In the genomic region with DNA sequence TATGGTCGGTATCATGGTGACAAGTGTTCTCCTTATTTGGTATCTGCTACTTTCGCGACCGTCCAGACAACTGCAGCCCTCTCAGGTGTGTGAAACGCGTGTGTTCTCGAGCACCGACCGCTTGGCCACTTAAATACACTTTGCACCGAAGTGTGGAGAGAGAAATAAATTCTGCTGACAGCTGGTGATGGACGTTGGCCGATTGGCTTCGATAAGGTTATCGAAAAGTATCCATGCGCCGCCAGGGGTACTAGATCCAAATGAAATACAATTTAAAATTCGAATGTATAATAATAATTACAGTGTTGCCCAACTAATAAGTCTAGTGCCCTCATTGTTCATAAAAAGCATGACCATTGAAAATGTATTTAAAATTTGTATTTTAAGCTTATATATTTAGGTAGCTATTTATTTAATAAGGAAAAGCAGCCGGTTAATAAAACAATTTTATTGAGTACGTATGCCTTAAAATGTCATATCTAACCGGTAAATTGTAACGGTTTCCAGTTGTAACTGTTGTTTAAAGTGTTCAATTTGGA, we compare ENCODE assay signal across 1 fruit fly cellular context.
TF ChIP-seq lines count a peak whose summit lies in the region.

A gene (minus strand): TSS at position 175 of the 539 bp plus-strand sequence.
A gene (plus strand): TSS at position 514 of the 539 bp plus-strand sequence.

TF ChIP-seq in whole organism, embryonic, 481 proteins besides CTCF, POLR2A, EP300 and RAD21 (continued from another document and continues in another):
- TF ChIP-seq CG8924 (tag; optimal IDR thresholded peaks at IDR 0.05; lab: Kevin White, UChicago) (peak; percentile 67), esg (GFP tag; conservative IDR thresholded peaks at IDR 0.05; lab: Robert Waterston, UW) (peak; percentile 50; the same call in 1 of the 2 replicates), lab (GFP tag; optimal IDR thresholded peaks at IDR 0.05; lab: Kevin White, UChicago) (peak; percentile 50), CG18619 (GFP tag; optimal IDR thresholded peaks at IDR 0.05; lab: Kevin White, UChicago) (peak; percentile 45), CG11560 (tag; IDR thresholded peaks at IDR 0.05; lab: Robert Waterston, UW) (0 out of 3 replicates have a peak, but pooled peaks have one; percentile 36), CG43689 (GFP tag; IDR thresholded peaks at IDR 0.05; lab: Robert Waterston, UW) (no peak), oc (tag; optimal IDR thresholded peaks at IDR 0.05; lab: Kevin White, UChicago) (peak; percentile 3), lbe (GFP tag; optimal IDR thresholded peaks at IDR 0.05; lab: Kevin White, UChicago) (peak; percentile 24), CG13287 (GFP tag; IDR thresholded peaks at IDR 0.05; lab: Robert Waterston, UW; ENCODE audit: partially characterized antibody) (peak; percentile 83), CG11085 (GFP tag; IDR thresholded peaks at IDR 0.05; lab: Robert Waterston, UW) (no peak), Sry-β (GFP tag; optimal IDR thresholded peaks at IDR 0.05; lab: Kevin White, UChicago) (no peak), sna (GFP tag; IDR thresholded peaks at IDR 0.05; lab: Robert Waterston, UW; ENCODE audit: partially characterized antibody) (peak; percentile 69; the same call in 1 of the 2 replicates), nerfin-2 (GFP tag; IDR thresholded peaks at IDR 0.05; lab: Robert Waterston, UW; ENCODE audit: partially characterized antibody) (peak; percentile 68), CG14050 (GFP tag; IDR thresholded peaks at IDR 0.05; lab: Robert Waterston, UW) (no peak; the same call in 2 of the 3 replicates), danr (GFP tag; IDR thresholded peaks at IDR 0.05; lab: Robert Waterston, UW) (no peak), CG9797 (GFP tag; optimal IDR thresholded peaks at IDR 0.05; lab: Kevin White, UChicago) (peak; percentile 24), CG18011 (GFP tag; optimal IDR thresholded peaks at IDR 0.05; lab: Kevin White, UChicago) (no peak), ssp (GFP tag; IDR thresholded peaks at IDR 0.05; lab: Robert Waterston, UW) (peak; percentile 35; the same call in 1 of the 2 replicates), hb (GFP tag; IDR thresholded peaks at IDR 0.05; lab: Robert Waterston, UW; ENCODE audit: partially characterized antibody) (peak; percentile 73), CG10565 (GFP tag; optimal IDR thresholded peaks at IDR 0.05; lab: Kevin White, UChicago) (no peak), CG31388 (GFP tag; optimal IDR thresholded peaks at IDR 0.05; lab: Kevin White, UChicago) (no peak), CG5245 (GFP tag; optimal IDR thresholded peaks at IDR 0.05; lab: Kevin White, UChicago) (no peak), CHES-1-like (GFP tag; optimal IDR thresholded peaks at IDR 0.05; lab: Kevin White, UChicago) (peak; percentile 66), ranshi (GFP tag; IDR thresholded peaks at IDR 0.05; lab: Robert Waterston, UW) (0 out of 2 replicates have a peak, but pooled peaks have one; percentile 4), Dad (GFP tag; optimal IDR thresholded peaks at IDR 0.05; lab: Kevin White, UChicago) (peak; percentile 29), CG9609 (GFP tag; optimal IDR thresholded peaks at IDR 0.05; lab: Kevin White, UChicago) (peak; percentile 8), crol (GFP tag; IDR thresholded peaks at IDR 0.05; lab: Robert Waterston, UW) (0 out of 2 replicates have a peak, but pooled peaks have one; percentile 11), bcd (GFP tag; optimal IDR thresholded peaks at IDR 0.05; lab: Kevin White, UChicago) (peak; percentile 4), NfI (GFP tag; optimal IDR thresholded peaks at IDR 0.05; lab: Kevin White, UChicago) (peak; percentile 54), Mrtf (GFP tag; IDR thresholded peaks at IDR 0.05; lab: Robert Waterston, UW) (peak; percentile 33; the same call in 1 of the 3 replicates), unc-4 (GFP tag; IDR thresholded peaks at IDR 0.05; lab: Robert Waterston, UW; ENCODE audit: partially characterized antibody) (peak; percentile 75), CG12104 (GFP tag; optimal IDR thresholded peaks at IDR 0.05; lab: Kevin White, UChicago) (no peak), Vsx1 (GFP tag; optimal IDR thresholded peaks at IDR 0.05; lab: Kevin White, UChicago) (peak; percentile 21), dmrt99B (tag; optimal IDR thresholded peaks at IDR 0.05; lab: Kevin White, UChicago) (peak; percentile 36), CG3726 (GFP tag; IDR thresholded peaks at IDR 0.05; lab: Robert Waterston, UW) (no peak), Kr (GFP tag; optimal IDR thresholded peaks at IDR 0.05; lab: Kevin White, UChicago) (no peak), Xrp1 (GFP tag; IDR thresholded peaks at IDR 0.05; lab: Robert Waterston, UW) (peak; percentile 65; the same call in 1 of the 2 replicates), maf-S (GFP tag; optimal IDR thresholded peaks at IDR 0.05; lab: Kevin White, UChicago) (no peak), CG4424 (GFP tag; optimal IDR thresholded peaks at IDR 0.05; lab: Kevin White, UChicago) (peak; percentile 41), Hey (tag; optimal IDR thresholded peaks at IDR 0.05; lab: Kevin White, UChicago) (peak; percentile 41), br (optimal IDR thresholded peaks at IDR 0.05; lab: Kevin White, UChicago) (no peak), chinmo (GFP tag; IDR thresholded peaks at IDR 0.05; lab: Robert Waterston, UW; ENCODE audit: partially characterized antibody) (peak; percentile 79; the same call in 1 of the 4 replicates), NC2β (GFP tag; optimal IDR thresholded peaks at IDR 0.05; lab: Kevin White, UChicago) (peak; percentile 4), CoRest (tag; optimal IDR thresholded peaks at IDR 0.05; lab: Kevin White, UChicago) (peak; percentile 70), vvl (GFP tag; IDR thresholded peaks at IDR 0.05; lab: Robert Waterston, UW) (peak; percentile 82), Taf1 (GFP tag; IDR thresholded peaks at IDR 0.05; lab: Robert Waterston, UW) (no peak), sim (GFP tag; IDR thresholded peaks at IDR 0.05; lab: Robert Waterston, UW) (no peak), bigmax (GFP tag; optimal IDR thresholded peaks at IDR 0.05; lab: Kevin White, UChicago) (no peak), Dbx (GFP tag; IDR thresholded peaks at IDR 0.05; lab: Robert Waterston, UW) (peak; percentile 85), CG12391 (tag; optimal IDR thresholded peaks at IDR 0.05; lab: Kevin White, UChicago) (peak; percentile 78), CG32772 (GFP tag; IDR thresholded peaks at IDR 0.05; lab: Robert Waterston, UW) (no peak), HmgD (GFP tag; optimal IDR thresholded peaks at IDR 0.05; lab: Kevin White, UChicago) (peak; percentile 25), grn (GFP tag; optimal IDR thresholded peaks at IDR 0.05; lab: Kevin White, UChicago) (no peak), Rfx (GFP tag; IDR thresholded peaks at IDR 0.05; lab: Robert Waterston, UW) (peak; percentile 66), CG4328 (GFP tag; optimal IDR thresholded peaks at IDR 0.05; lab: Kevin White, UChicago) (peak; percentile 55), CG18599 (GFP tag; optimal IDR thresholded peaks at IDR 0.05; lab: Kevin White, UChicago) (peak; percentile 63), CG17361 (GFP tag; IDR thresholded peaks at IDR 0.05; lab: Robert Waterston, UW) (peak; percentile 58; the same call in 1 of the 3 replicates), CG11695 (GFP tag; IDR thresholded peaks at IDR 0.05; lab: Robert Waterston, UW) (no peak), tx (GFP tag; optimal IDR thresholded peaks at IDR 0.05; lab: Kevin White, UChicago) (no peak), dm (GFP tag; optimal IDR thresholded peaks at IDR 0.05; lab: Kevin White, UChicago) (peak; percentile 73), her (GFP tag; optimal IDR thresholded peaks at IDR 0.05; lab: Kevin White, UChicago) (peak; percentile 33), ato (GFP tag; IDR thresholded peaks at IDR 0.05; lab: Robert Waterston, UW; ENCODE audit: partially characterized antibody) (peak; percentile 53), CG9215 (GFP tag; IDR thresholded peaks at IDR 0.05; lab: Robert Waterston, UW) (peak; percentile 45; the same call in 1 of the 2 replicates), CG10959 (GFP tag; IDR thresholded peaks at IDR 0.05; lab: Robert Waterston, UW) (peak; percentile 27; the same call in 1 of the 2 replicates), CG8388 (GFP tag; optimal IDR thresholded peaks at IDR 0.05; lab: Kevin White, UChicago) (peak; percentile 38), phol (tag; optimal IDR thresholded peaks at IDR 0.05; lab: Kevin White, UChicago) (peak; percentile 60), hkb (optimal IDR thresholded peaks at IDR 0.05; lab: Kevin White, UChicago) (no peak), hkb (GFP tag; IDR thresholded peaks at IDR 0.05; lab: Robert Waterston, UW) (peak; percentile 44; the same call in 1 of the 2 replicates), CG42726 (GFP tag; IDR thresholded peaks at IDR 0.05; lab: Robert Waterston, UW; ENCODE audit: partially characterized antibody) (peak; percentile 43; the same call in 1 of the 2 replicates), nmo (GFP tag; optimal IDR thresholded peaks at IDR 0.05; lab: Kevin White, UChicago) (peak; percentile 70), wor (GFP tag; IDR thresholded peaks at IDR 0.05; lab: Robert Waterston, UW) (no peak; the same call in 1 of the 2 replicates), tgo (GFP tag; IDR thresholded peaks at IDR 0.05; lab: Robert Waterston, UW) (peak; percentile 50), Bgb (GFP tag; IDR thresholded peaks at IDR 0.05; lab: Robert Waterston, UW; ENCODE audit: partially characterized antibody) (peak; percentile 83), CG1024 (GFP tag; IDR thresholded peaks at IDR 0.05; lab: Robert Waterston, UW) (peak; percentile 35; the same call in 1 of the 2 replicates), CG4730 (GFP tag; IDR thresholded peaks at IDR 0.05; lab: Robert Waterston, UW) (no peak), mirr (GFP tag; optimal IDR thresholded peaks at IDR 0.05; lab: Kevin White, UChicago) (peak; percentile 56), CG14860 (GFP tag; IDR thresholded peaks at IDR 0.05; lab: Robert Waterston, UW; ENCODE audit: partially characterized antibody) (peak; percentile 73; the same call in 2 of the 3 replicates), tap (tag; optimal IDR thresholded peaks at IDR 0.05; lab: Kevin White, UChicago) (peak; percentile 53), Ada2b (GFP tag; IDR thresholded peaks at IDR 0.05; lab: Robert Waterston, UW) (peak; percentile 43), grau (tag; optimal IDR thresholded peaks at IDR 0.05; lab: Kevin White, UChicago) (peak; percentile 93), otp (GFP tag; IDR thresholded peaks at IDR 0.05; lab: Robert Waterston, UW) (no peak), gsb-n (tag; optimal IDR thresholded peaks at IDR 0.05; lab: Kevin White, UChicago) (peak; percentile 42), dmrt11E (tag; optimal IDR thresholded peaks at IDR 0.05; lab: Kevin White, UChicago) (peak; percentile 38), CG6689 (GFP tag; IDR thresholded peaks at IDR 0.05; lab: Robert Waterston, UW) (peak; percentile 60; the same call in 1 of the 2 replicates), mld (GFP tag; IDR thresholded peaks at IDR 0.05; lab: Robert Waterston, UW; ENCODE audit: partially characterized antibody) (peak; percentile 68; the same call in 1 of the 3 replicates), Blimp-1 (GFP tag; optimal IDR thresholded peaks at IDR 0.05; lab: Kevin White, UChicago) (peak; percentile 38), Hr51 (GFP tag; optimal IDR thresholded peaks at IDR 0.05; lab: Kevin White, UChicago) (peak; percentile 46 to 52), CG2712 (tag; optimal IDR thresholded peaks at IDR 0.05; lab: Kevin White, UChicago) (peak; percentile 68), trem (tag; optimal IDR thresholded peaks at IDR 0.05; lab: Kevin White, UChicago) (peak; percentile 58), CG10147 (GFP tag; optimal IDR thresholded peaks at IDR 0.05; lab: Kevin White, UChicago) (peak; percentile 27), ERR (GFP tag; optimal IDR thresholded peaks at IDR 0.05; lab: Kevin White, UChicago) (peak; percentile 42), Sox102F (GFP tag; optimal IDR thresholded peaks at IDR 0.05; lab: Kevin White, UChicago) (peak; percentile 44), seq (GFP tag; IDR thresholded peaks at IDR 0.05; lab: Robert Waterston, UW) (no peak), CG1233 (GFP tag; optimal IDR thresholded peaks at IDR 0.05; lab: Kevin White, UChicago) (peak; percentile 52), CG1602 (GFP tag; optimal IDR thresholded peaks at IDR 0.05; lab: Kevin White, UChicago) (peak; percentile 34), CG15269 (tag; optimal IDR thresholded peaks at IDR 0.05; lab: Kevin White, UChicago) (peak; percentile 60), kay (GFP tag; optimal IDR thresholded peaks at IDR 0.05; lab: Kevin White, UChicago) (peak; percentile 41), wek (GFP tag; optimal IDR thresholded peaks at IDR 0.05; lab: Kevin White, UChicago) (peak; percentile 56), chn (GFP tag; optimal IDR thresholded peaks at IDR 0.05; lab: Kevin White, UChicago) (peak; percentile 46), sob (GFP tag; IDR thresholded peaks at IDR 0.05; lab: Robert Waterston, UW) (peak; percentile 81), inv (GFP tag; IDR thresholded peaks at IDR 0.05; lab: Robert Waterston, UW; ENCODE audit: partially characterized antibody) (peak; percentile 60; the same call in 1 of the 2 replicates), CG34376 (GFP tag; optimal IDR thresholded peaks at IDR 0.05; lab: Kevin White, UChicago) (peak; percentile 59), tin (GFP tag; optimal IDR thresholded peaks at IDR 0.05; lab: Kevin White, UChicago) (peak; percentile 41), CG4617 (GFP tag; optimal IDR thresholded peaks at IDR 0.05; lab: Kevin White, UChicago; ENCODE audit: borderline replicate concordance) (no peak), Stat92E (GFP tag; optimal IDR thresholded peaks at IDR 0.05; lab: Kevin White, UChicago) (peak in 1 of 3 experiments; percentile 72), CG2116 (GFP tag; optimal IDR thresholded peaks at IDR 0.05; lab: Kevin White, UChicago) (peak; percentile 70), Fer3 (tag; optimal IDR thresholded peaks at IDR 0.05; lab: Kevin White, UChicago) (peak; percentile 52), CG16813 (GFP tag; IDR thresholded peaks at IDR 0.05; lab: Robert Waterston, UW; ENCODE audit: partially characterized antibody) (peak; percentile 75), zf30C (GFP tag; optimal IDR thresholded peaks at IDR 0.05; lab: Kevin White, UChicago) (no peak), ham (GFP tag; IDR thresholded peaks at IDR 0.05; lab: Robert Waterston, UW) (no peak), Lpt (GFP tag; optimal IDR thresholded peaks at IDR 0.05; lab: Kevin White, UChicago) (no peak), psq (GFP tag; optimal IDR thresholded peaks at IDR 0.05; lab: Kevin White, UChicago) (peak; percentile 0), slbo (GFP tag; IDR thresholded peaks at IDR 0.05; lab: Robert Waterston, UW) (peak; percentile 77), CG6791 (GFP tag; IDR thresholded peaks at IDR 0.05; lab: Robert Waterston, UW; ENCODE audit: partially characterized antibody) (peak; percentile 76), jumu (GFP tag; optimal IDR thresholded peaks at IDR 0.05; lab: Kevin White, UChicago) (peak; percentile 3), CG32767 (GFP tag; IDR thresholded peaks at IDR 0.05; lab: Robert Waterston, UW) (no peak), knrl (GFP tag; IDR thresholded peaks at IDR 0.05; lab: Robert Waterston, UW; ENCODE audit: partially characterized antibody) (peak; percentile 79)
